Fruit fly (Drosophila melanogaster) whole organism, embryonic: ENCODE measurements around the gene CG42759.
A peak's percentile ranks its signal among the peaks of the same experiment; 100 is the strongest.

Source experiments
- Ada2b ChIP-seq: fragments of 200-800 bp; sonication (Bioruptor generic); IDR thresholded peaks from 2 replicates; pipeline ENCODE4 v1.3.6; 2022; ENCODE audit warnings: missing biosample characterization, missing genetic modification characterization
- BEAF-32 ChIP-seq: fragments of 200-800 bp; sonication (Bioruptor generic); optimal IDR thresholded peaks from 3 replicates; lab custom pipeline; 2017; ENCODE audit warnings: missing biosample characterization, missing genetic modification characterization, mild to moderate bottlenecking, moderate library complexity, missing genetic modification reagents
- CG10565 ChIP-seq: fragments of 200-800 bp; sonication (Bioruptor generic); optimal IDR thresholded peaks from 3 replicates; lab custom pipeline; 2016; ENCODE audit warnings: missing biosample characterization, mild to moderate bottlenecking, missing genetic modification characterization
- CG12391 ChIP-seq: fragments of 200-800 bp; sonication (Bioruptor generic); optimal IDR thresholded peaks from 3 replicates; lab custom pipeline; 2018; ENCODE audit warnings: missing biosample characterization, mild to moderate bottlenecking, missing genetic modification characterization, moderate library complexity
- CG12744 ChIP-seq: fragments of 200-800 bp; sonication (Bioruptor generic); optimal IDR thresholded peaks from 2 replicates; lab custom pipeline; 2016; ENCODE audit warnings: missing biosample characterization, missing genetic modification characterization
- CG13296 ChIP-seq: fragments of 200-800 bp; sonication (Bioruptor generic); optimal IDR thresholded peaks from 3 replicates; lab custom pipeline; 2018; ENCODE audit warnings: missing biosample characterization, mild to moderate bottlenecking, missing genetic modification characterization
- CG15479 ChIP-seq: fragments of 200-800 bp; sonication (Bioruptor generic); optimal IDR thresholded peaks from 3 replicates; lab custom pipeline; 2019; ENCODE audit warnings: missing biosample characterization, mild to moderate bottlenecking, missing genetic modification characterization, moderate library complexity
- CG16813 ChIP-seq: fragments of 200-800 bp; sonication (Bioruptor generic); IDR thresholded peaks from 3 replicates; pipeline ENCODE4 v1.3.6; 2022; ENCODE audit warnings: missing biosample characterization, missing genetic modification characterization; ENCODE audit not compliant: partially characterized antibody
- CG17802 ChIP-seq: fragments of 200-800 bp; sonication (Bioruptor generic); optimal IDR thresholded peaks from 2 replicates; lab custom pipeline; 2018; ENCODE audit warnings: missing biosample characterization, mild to moderate bottlenecking, missing genetic modification characterization, moderate library complexity
- CG34224 ChIP-seq: fragments of 200-800 bp; sonication (Bioruptor generic); IDR thresholded peaks from 3 replicates; pipeline ENCODE4 v1.3.6; 2022; ENCODE audit warnings: missing biosample characterization, missing genetic modification characterization; ENCODE audit not compliant: partially characterized antibody
- CG3838 ChIP-seq: fragments of 200-800 bp; sonication (Bioruptor generic); optimal IDR thresholded peaks from 3 replicates; lab custom pipeline; 2016; ENCODE audit warnings: missing biosample characterization, missing genetic modification characterization
- CG6683 ChIP-seq: fragments of 200-800 bp; sonication (Bioruptor generic); optimal IDR thresholded peaks from 2 replicates; lab custom pipeline; 2017; ENCODE audit warnings: missing biosample characterization, mild to moderate bottlenecking, missing genetic modification characterization, missing genetic modification reagents
- CG9876 ChIP-seq: fragments of 200-800 bp; sonication (Bioruptor generic); optimal IDR thresholded peaks from 2 replicates; lab custom pipeline; 2016; ENCODE audit warnings: missing biosample characterization, missing genetic modification characterization
- D19B ChIP-seq: fragments of 200-800 bp; sonication (Bioruptor generic); optimal IDR thresholded peaks from 2 replicates; lab custom pipeline; 2017; ENCODE audit warnings: missing biosample characterization, mild to moderate bottlenecking, missing genetic modification characterization
- Deaf1 ChIP-seq: fragments of 200-800 bp; optimal IDR thresholded peaks from 3 replicates; lab custom pipeline; 2019; ENCODE audit warnings: missing biosample characterization, mild to moderate bottlenecking, missing genetic modification characterization, moderate library complexity
- Dip2 ChIP-seq: fragments of 200-800 bp; sonication (Bioruptor generic); IDR thresholded peaks from 2 replicates; pipeline ENCODE4 v1.3.6; 2022; ENCODE audit warnings: missing biosample characterization, missing genetic modification characterization
- GATAe ChIP-seq: fragments of 200-800 bp; sonication (Bioruptor generic); conservative IDR thresholded peaks from 2 replicates; pipeline ENCODE4 v1.3.6; 2022; ENCODE audit warnings: missing biosample characterization, missing genetic modification characterization
- MESR4 ChIP-seq: fragments of 200-800 bp; sonication (Bioruptor generic); optimal IDR thresholded peaks from 2 replicates; lab custom pipeline; 2018; ENCODE audit warnings: missing biosample characterization, mild to moderate bottlenecking, missing genetic modification characterization, moderate library complexity
- Mrtf ChIP-seq: fragments of 200-800 bp; sonication (Bioruptor generic); IDR thresholded peaks from 3 replicates; pipeline ENCODE4 v1.3.6; 2022; ENCODE audit warnings: missing biosample characterization, missing genetic modification characterization
- NfI ChIP-seq: fragments of 200-800 bp; sonication (Bioruptor generic); optimal IDR thresholded peaks from 3 replicates; lab custom pipeline; 2018; ENCODE audit warnings: missing biosample characterization, mild to moderate bottlenecking, missing genetic modification characterization, moderate library complexity
- Oli ChIP-seq: fragments of 200-800 bp; sonication (Bioruptor generic); optimal IDR thresholded peaks from 2 replicates; lab custom pipeline; 2018; ENCODE audit warnings: missing biosample characterization, mild to moderate bottlenecking, missing genetic modification characterization, moderate library complexity
- Rx ChIP-seq: fragments of 200-800 bp; sonication (Bioruptor generic); IDR thresholded peaks from 2 replicates; pipeline ENCODE4 v1.3.6; 2022; ENCODE audit warnings: missing biosample characterization, missing genetic modification characterization
- Spps ChIP-seq: fragments of 200-800 bp; sonication (Bioruptor generic); optimal IDR thresholded peaks from 2 replicates; lab custom pipeline; 2018; ENCODE audit warnings: missing biosample characterization, mild to moderate bottlenecking, missing genetic modification characterization
- Sry-β ChIP-seq: fragments of 200-800 bp; sonication (Bioruptor generic); optimal IDR thresholded peaks from 2 replicates; lab custom pipeline; 2018; ENCODE audit warnings: missing biosample characterization, mild to moderate bottlenecking, missing genetic modification characterization, moderate library complexity
- Taf1 ChIP-seq: fragments of 200-800 bp; sonication (Bioruptor generic); IDR thresholded peaks from 2 replicates; pipeline ENCODE4 v1.3.6; 2022; ENCODE audit warnings: missing biosample characterization, missing genetic modification characterization
- YL-1 ChIP-seq: fragments of 200-800 bp; sonication (Bioruptor generic); optimal IDR thresholded peaks from 3 replicates; lab custom pipeline; 2017; ENCODE audit warnings: missing biosample characterization, mild to moderate bottlenecking, missing genetic modification characterization
- chinmo ChIP-seq: fragments of 200-800 bp; sonication (Bioruptor generic); IDR thresholded peaks from 4 replicates; pipeline ENCODE4 v1.3.6; 2022; ENCODE audit warnings: missing biosample characterization, missing genetic modification characterization; ENCODE audit not compliant: partially characterized antibody
- dati ChIP-seq: fragments of 200-800 bp; sonication (Bioruptor generic); IDR thresholded peaks from 2 replicates; pipeline ENCODE4 v1.3.6; 2022; ENCODE audit warnings: missing biosample characterization, missing genetic modification characterization
- disco-r ChIP-seq: fragments of 200-800 bp; sonication (Bioruptor generic); optimal IDR thresholded peaks from 2 replicates; lab custom pipeline; 2016; ENCODE audit warnings: missing biosample characterization, missing genetic modification characterization
- dpn ChIP-seq, 2 experiments: fragments of 200-800 bp; sonication (Bioruptor generic); optimal IDR thresholded peaks; 3 replicates each; lab custom pipeline; 2016; ENCODE audit warnings: missing biosample characterization in 2 of 2, missing genetic modification characterization in 2 of 2
- ems ChIP-seq: fragments of 200-800 bp; sonication (Bioruptor generic); optimal IDR thresholded peaks from 3 replicates; lab custom pipeline; 2016; ENCODE audit warnings: missing biosample characterization, missing genetic modification characterization
- eve ChIP-seq, 2 experiments: fragments of >200 bp; optimal IDR thresholded peaks; 2 replicates each; lab custom pipeline; 2017; ENCODE audit warnings: missing biosample characterization in 2 of 2, missing genetic modification characterization in 2 of 2
- fd96Cb ChIP-seq: fragments of 200-800 bp; sonication (Bioruptor generic); optimal IDR thresholded peaks from 2 replicates; lab custom pipeline; 2018; ENCODE audit warnings: missing biosample characterization, mild to moderate bottlenecking, missing genetic modification characterization, moderate library complexity
- grn ChIP-seq: fragments of 200-800 bp; sonication (Bioruptor generic); optimal IDR thresholded peaks from 3 replicates; lab custom pipeline; 2017; ENCODE audit warnings: missing biosample characterization, missing genetic modification characterization
- gsb-n ChIP-seq: fragments of 200-800 bp; sonication (Bioruptor generic); optimal IDR thresholded peaks from 3 replicates; lab custom pipeline; 2018; ENCODE audit warnings: missing biosample characterization, mild to moderate bottlenecking, missing genetic modification characterization
- hb ChIP-seq: fragments of 200-800 bp; sonication (Bioruptor generic); IDR thresholded peaks from 3 replicates; pipeline ENCODE4 v1.3.6; 2022; ENCODE audit warnings: missing biosample characterization, missing genetic modification characterization; ENCODE audit not compliant: partially characterized antibody
- hbn ChIP-seq: fragments of 200-800 bp; sonication (Bioruptor generic); IDR thresholded peaks from 2 replicates; pipeline ENCODE4 v1.3.6; 2022; ENCODE audit warnings: missing biosample characterization, missing genetic modification characterization; ENCODE audit not compliant: partially characterized antibody
- jumu ChIP-seq: fragments of 200-800 bp; sonication (Bioruptor generic); optimal IDR thresholded peaks from 3 replicates; lab custom pipeline; 2016; ENCODE audit warnings: missing biosample characterization, missing genetic modification characterization
- kay ChIP-seq: fragments of 200-800 bp; sonication (Bioruptor generic); optimal IDR thresholded peaks from 2 replicates; lab custom pipeline; 2016; ENCODE audit warnings: missing biosample characterization, missing genetic modification characterization
- ken ChIP-seq: fragments of 200-800 bp; sonication (Bioruptor generic); IDR thresholded peaks from 3 replicates; pipeline ENCODE4 v1.3.6; 2022; ENCODE audit warnings: missing biosample characterization, missing genetic modification characterization
- lilli ChIP-seq: fragments of 200-800 bp; sonication (Bioruptor generic); optimal IDR thresholded peaks from 3 replicates; lab custom pipeline; 2016; ENCODE audit warnings: missing biosample characterization, missing genetic modification characterization
- onecut ChIP-seq: fragments of 200-800 bp; sonication (Bioruptor generic); IDR thresholded peaks from 2 replicates; pipeline ENCODE4 v1.3.6; 2022; ENCODE audit warnings: missing biosample characterization, missing genetic modification characterization
- p53 ChIP-seq: fragments of 200-800 bp; sonication (Bioruptor generic); optimal IDR thresholded peaks from 2 replicates; lab custom pipeline; 2016; ENCODE audit warnings: missing biosample characterization, missing genetic modification characterization
- pb ChIP-seq: fragments of 200-800 bp; sonication (Bioruptor generic); optimal IDR thresholded peaks from 3 replicates; lab custom pipeline; 2016; ENCODE audit warnings: missing biosample characterization, missing genetic modification characterization
- peb ChIP-seq: fragments of 200-800 bp; sonication (Bioruptor generic); IDR thresholded peaks from 2 replicates; pipeline ENCODE4 v1.3.6; 2022; ENCODE audit warnings: missing biosample characterization, missing genetic modification characterization
- unpg ChIP-seq: fragments of 200-800 bp; sonication (Bioruptor generic); optimal IDR thresholded peaks from 3 replicates; lab custom pipeline; 2018; ENCODE audit warnings: missing biosample characterization, mild to moderate bottlenecking, missing genetic modification characterization, moderate library complexity
- zen ChIP-seq: fragments of 200-800 bp; sonication (Bioruptor generic); optimal IDR thresholded peaks from 3 replicates; lab custom pipeline; 2018; ENCODE audit warnings: missing biosample characterization, mild to moderate bottlenecking, missing genetic modification characterization, moderate library complexity
- zen2 ChIP-seq: fragments of 200-800 bp; sonication (Bioruptor generic); IDR thresholded peaks from 3 replicates; pipeline ENCODE4 v1.3.6; 2022; ENCODE audit warnings: missing biosample characterization, missing genetic modification characterization; ENCODE audit not compliant: partially characterized antibody

The CG42759 gene

DNA sequence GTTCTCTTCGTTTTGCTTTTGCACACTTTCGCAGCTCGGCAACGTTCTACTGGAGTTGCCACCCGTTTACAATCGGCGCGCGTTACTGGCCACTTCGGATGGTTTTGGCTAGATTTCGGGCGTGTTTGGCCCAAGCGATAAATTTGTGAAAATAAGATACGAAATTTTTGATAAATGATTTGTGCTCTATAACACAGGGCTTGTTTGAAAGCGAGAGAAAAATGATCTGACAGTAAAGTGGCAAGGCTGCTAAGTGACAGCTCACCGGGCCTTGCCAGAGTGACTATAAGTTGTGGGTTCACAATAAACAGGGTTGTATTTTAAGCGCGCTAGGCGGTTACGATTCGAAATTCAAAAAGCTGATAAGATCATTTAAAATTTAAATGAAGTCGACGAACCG lies 32.9 kb upstream of the CG42759 start, which contains the start of gene Fmr1 (continued):
- no peak for TF ChIP-seq Dip2 (GFP tag; lab: Robert Waterston, UW)
- TF ChIP-seq CG3838 (GFP tag; lab: Kevin White, UChicago): no peak
- peak; percentile 49 for TF ChIP-seq CG9876
- TF ChIP-seq BEAF-32 (GFP tag; lab: Kevin White, UChicago): peak; percentile 65
- peak; percentile 41 for TF ChIP-seq disco-r (GFP tag; lab: Kevin White, UChicago)
- peak; percentile 69 for TF ChIP-seq jumu (GFP tag; lab: Kevin White, UChicago)
- TF ChIP-seq Spps: peak; percentile 10

DNA sequence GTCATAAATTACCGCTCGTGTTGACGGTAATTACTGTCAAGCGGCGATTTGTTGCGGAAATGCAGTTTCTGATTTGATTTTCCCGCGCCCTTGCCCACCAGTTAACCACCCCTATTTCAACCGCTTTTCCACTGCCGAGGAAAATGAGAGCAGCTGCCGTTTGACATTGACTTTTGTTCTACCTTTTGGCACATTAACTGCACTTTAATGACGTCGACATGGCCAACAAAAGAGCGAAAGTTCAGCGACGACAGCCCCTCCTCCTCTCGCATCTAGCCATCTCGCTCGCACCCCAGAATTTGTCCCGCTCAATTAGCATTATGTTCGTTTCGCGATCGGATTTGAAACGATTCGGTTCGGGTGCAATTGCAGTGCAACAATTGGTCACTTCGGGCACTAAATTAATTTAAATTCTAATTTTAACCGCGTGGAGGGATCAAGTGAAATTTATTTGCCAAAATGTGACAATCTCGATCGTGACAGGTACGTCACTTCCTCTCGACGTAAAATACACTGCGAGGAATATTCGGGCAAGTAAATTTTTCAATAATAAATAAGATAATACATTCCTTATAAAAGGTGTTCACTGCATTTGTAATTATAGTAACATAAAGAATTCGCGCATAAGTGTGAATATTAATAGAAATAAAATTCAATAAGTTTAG lies 31.6 kb upstream of the CG42759 start:
- no peak for TF ChIP-seq Sry-β
- no peak for TF ChIP-seq onecut (GFP tag; lab: Robert Waterston, UW)
- no peak for TF ChIP-seq CG34224
- TF ChIP-seq Ada2b: no peak
- TF ChIP-seq lilli (GFP tag; lab: Kevin White, UChicago): no peak
- no peak for TF ChIP-seq hbn (GFP tag; lab: Robert Waterston, UW)
- peak; percentile 52 for TF ChIP-seq zen (tag; lab: Kevin White, UChicago)
- TF ChIP-seq Taf1 (GFP tag; lab: Robert Waterston, UW): no peak
- TF ChIP-seq kay (GFP tag; lab: Kevin White, UChicago): no peak
- TF ChIP-seq Mrtf: no peak
- 0 out of 4 replicates have a peak, but pooled peaks have one; percentile 8 for TF ChIP-seq chinmo
- no peak for TF ChIP-seq grn (GFP tag; lab: Kevin White, UChicago)
- TF ChIP-seq CG17802 (tag; lab: Kevin White, UChicago): no peak
- no peak for TF ChIP-seq CG13296 (GFP tag; lab: Kevin White, UChicago)
- 0 out of 3 replicates have a peak, but pooled peaks have one; percentile 6 for TF ChIP-seq zen2
- TF ChIP-seq pb: no peak
- TF ChIP-seq ems: no peak
- peak; percentile 24 for TF ChIP-seq Deaf1 (tag; lab: Kevin White, UChicago)
- TF ChIP-seq dpn (GFP tag; optimal IDR thresholded peaks at IDR 0.05; lab: Kevin White, UChicago): no peak
- TF ChIP-seq p53 (GFP tag; lab: Kevin White, UChicago): no peak
- TF ChIP-seq CG16813: no peak
- TF ChIP-seq dati (GFP tag; lab: Robert Waterston, UW): no peak
- no peak for TF ChIP-seq jumu (GFP tag; lab: Kevin White, UChicago)
- 0 out of 3 replicates have a peak, but pooled peaks have one; percentile 34 for TF ChIP-seq hb
- TF ChIP-seq CG12744 (GFP tag; lab: Kevin White, UChicago): no peak
- no peak for TF ChIP-seq D19B (GFP tag; lab: Kevin White, UChicago)
- TF ChIP-seq gsb-n (tag; lab: Kevin White, UChicago): peak; percentile 68
- TF ChIP-seq NfI: no peak
- no peak for TF ChIP-seq fd96Cb (tag; lab: Kevin White, UChicago)
- no peak for TF ChIP-seq unpg (GFP tag; lab: Kevin White, UChicago)
- no peak for TF ChIP-seq CG6683 (GFP tag; lab: Kevin White, UChicago)
- no peak for TF ChIP-seq peb (GFP tag; lab: Robert Waterston, UW)
- no peak for TF ChIP-seq YL-1 (GFP tag; lab: Kevin White, UChicago)
- TF ChIP-seq Oli (tag; lab: Kevin White, UChicago): no peak
- no peak for TF ChIP-seq CG10565 (GFP tag; lab: Kevin White, UChicago)
- peak; percentile 58 for TF ChIP-seq CG15479 (GFP tag; lab: Kevin White, UChicago)
- no peak for TF ChIP-seq MESR4 (GFP tag; lab: Kevin White, UChicago)
- no peak for TF ChIP-seq eve (GFP tag; optimal IDR thresholded peaks at IDR 0.05; lab: Kevin White, UChicago)
- TF ChIP-seq GATAe (GFP tag; lab: Robert Waterston, UW): no peak
- no peak for TF ChIP-seq ken
- no peak for TF ChIP-seq Rx (GFP tag; lab: Robert Waterston, UW)
- TF ChIP-seq CG12391 (tag; lab: Kevin White, UChicago): peak; percentile 7
